Fruit fly (Drosophila melanogaster) whole organism, pupa: ENCODE data around the gene Hsp67Ba.

Experiments
- CG14655 ChIP-seq: fragments of 200-800 bp; sonication (Bioruptor generic); optimal IDR thresholded peaks from 3 replicates; lab custom pipeline; 2017; ENCODE audit warnings: mild to moderate bottlenecking, missing biosample characterization, missing genetic modification reagents, missing genetic modification characterization
- CG32121 ChIP-seq: fragments of 200-800 bp; sonication (Bioruptor generic); IDR thresholded peaks from 2 replicates; pipeline ENCODE4 v1.3.6; 2022; ENCODE audit warnings: missing biosample characterization, missing genetic modification characterization
- CG8301 ChIP-seq: fragments of 200-800 bp; sonication (Bioruptor generic); optimal IDR thresholded peaks from 2 replicates; lab custom pipeline; 2018; ENCODE audit warnings: missing biosample characterization, mild to moderate bottlenecking, missing genetic modification characterization
- CG9948 ChIP-seq: fragments of 200-800 bp; sonication (Bioruptor generic); optimal IDR thresholded peaks from 2 replicates; lab custom pipeline; 2018; ENCODE audit warnings: missing biosample characterization, mild to moderate bottlenecking, missing genetic modification characterization, moderate library complexity
- EcR ChIP-seq: fragments of 200-800 bp; sonication (Bioruptor generic); optimal IDR thresholded peaks from 3 replicates; lab custom pipeline; 2019; ENCODE audit warnings: missing biosample characterization, missing genetic modification characterization, mild to moderate bottlenecking, moderate library complexity, missing genetic modification reagents
- Pif1A ChIP-seq: fragments of 200-800 bp; sonication (Bioruptor generic); optimal IDR thresholded peaks from 3 replicates; lab custom pipeline; 2016; ENCODE audit warnings: missing biosample characterization, missing genetic modification characterization
- Pif1B ChIP-seq: fragments of 200-800 bp; sonication (Bioruptor generic); optimal IDR thresholded peaks from 3 replicates; lab custom pipeline; 2016; ENCODE audit warnings: missing biosample characterization, missing genetic modification characterization
- Snoo ChIP-seq: fragments of 200-800 bp; sonication (Bioruptor generic); optimal IDR thresholded peaks from 3 replicates; lab custom pipeline; 2017; ENCODE audit warnings: missing biosample characterization, mild to moderate bottlenecking, missing genetic modification characterization, inconsistent platforms
- fd96Ca ChIP-seq: fragments of 200-800 bp; sonication (Bioruptor generic); IDR thresholded peaks from 3 replicates; pipeline ENCODE4 v1.3.6; 2022; ENCODE audit warnings: missing biosample characterization, missing genetic modification characterization
- gl ChIP-seq: fragments of 200-800 bp; sonication (Bioruptor generic); optimal IDR thresholded peaks from 2 replicates; lab custom pipeline; 2018; ENCODE audit warnings: missing biosample characterization, mild to moderate bottlenecking, missing genetic modification characterization

dm6 chr3L:9404497-9404896, 25.2 kb upstream of the Hsp67Ba start, which contains the start of gene Cpr67B:
- TF ChIP-seq CG32121 (GFP tag; lab: Robert Waterston, UW) = no peak
- TF ChIP-seq gl (tag; lab: Kevin White, UChicago) = no peak
- no peak for TF ChIP-seq EcR
- no peak for TF ChIP-seq CG8301 (tag; lab: Kevin White, UChicago)
- no peak for TF ChIP-seq CG9948 (tag; lab: Kevin White, UChicago)
- TF ChIP-seq Snoo (tag; lab: Kevin White, UChicago) = no peak
- TF ChIP-seq fd96Ca (GFP tag; lab: Robert Waterston, UW) = no peak
- TF ChIP-seq CG14655 (GFP tag; lab: Kevin White, UChicago) = no peak
- no peak for TF ChIP-seq Pif1A
- no peak for TF ChIP-seq Pif1B
